Worm (Caenorhabditis elegans) whole organism, late embryonic: ENCODE measurements around the gene Y54F10AM.11.

Experiments used
- C08G9.2 ChIP-seq: sonication (generic microtip); optimal IDR thresholded peaks from 2 replicates; lab custom pipeline; 2016; ENCODE audit warnings: mild to moderate bottlenecking, missing genetic modification characterization, moderate library complexity, missing compliant biosample characterization
- F13H6.1 ChIP-seq: sonication (generic microtip); optimal IDR thresholded peaks from 2 replicates; lab custom pipeline; 2016; ENCODE audit warnings: missing genetic modification characterization, missing compliant biosample characterization
- K02D7.2 ChIP-seq: sonication (generic microtip); optimal IDR thresholded peaks from 2 replicates; lab custom pipeline; 2017; ENCODE audit warnings: mild to moderate bottlenecking, missing genetic modification characterization, missing compliant biosample characterization
- T23F11.4 ChIP-seq: fragments of 200-800 bp; sonication (Bioruptor generic); optimal IDR thresholded peaks from 2 replicates; lab custom pipeline; 2018; ENCODE audit warnings: mild to moderate bottlenecking, missing genetic modification characterization, missing compliant biosample characterization
- Y22D7AL.16 ChIP-seq: sonication (generic microtip); optimal IDR thresholded peaks from 2 replicates; lab custom pipeline; 2016; ENCODE audit warnings: missing genetic modification characterization, missing compliant biosample characterization
- ama-1 ChIP-seq: fragments of 150-350 bp; optimal IDR thresholded peaks from 2 replicates; lab custom pipeline; 2014
- ceh-2 ChIP-seq: sonication (generic microtip); optimal IDR thresholded peaks from 2 replicates; lab custom pipeline; 2016; ENCODE audit warnings: missing genotype, missing genetic modification characterization, missing compliant biosample characterization
- ceh-24 ChIP-seq: sonication (generic microtip); optimal IDR thresholded peaks from 2 replicates; lab custom pipeline; 2016; ENCODE audit warnings: mild to moderate bottlenecking, missing genetic modification characterization, missing compliant biosample characterization
- ceh-48 ChIP-seq: sonication (generic microtip); optimal IDR thresholded peaks from 2 replicates; lab custom pipeline; 2016; ENCODE audit warnings: missing genetic modification characterization, inconsistent platforms, missing compliant biosample characterization
- ceh-9 ChIP-seq: sonication (generic microtip); optimal IDR thresholded peaks from 2 replicates; lab custom pipeline; 2016; ENCODE audit warnings: mild to moderate bottlenecking, missing genetic modification characterization, inconsistent platforms, missing compliant biosample characterization
- dve-1 ChIP-seq: sonication (generic microtip); optimal IDR thresholded peaks from 2 replicates; lab custom pipeline; 2017; ENCODE audit warnings: antibody characterized with exemption, mild to moderate bottlenecking, missing genetic modification characterization, missing compliant biosample characterization
- elt-2 ChIP-seq: sonication (generic microtip); optimal IDR thresholded peaks from 2 replicates; lab custom pipeline; 2016; ENCODE audit warnings: missing genetic modification reagents, missing genetic modification characterization, missing compliant biosample characterization
- elt-4 ChIP-seq: sonication (generic microtip); optimal IDR thresholded peaks from 2 replicates; lab custom pipeline; 2016; ENCODE audit warnings: missing genetic modification characterization, missing compliant biosample characterization
- fax-1 ChIP-seq: sonication (generic microtip); optimal IDR thresholded peaks from 2 replicates; lab custom pipeline; 2016; ENCODE audit warnings: missing genotype, missing genetic modification characterization, missing compliant biosample characterization
- hlh-6 ChIP-seq: sonication (generic microtip); optimal IDR thresholded peaks from 2 replicates; lab custom pipeline; 2016; ENCODE audit warnings: missing genotype, missing genetic modification characterization, missing compliant biosample characterization
- hlh-8 ChIP-seq: sonication (generic microtip); optimal IDR thresholded peaks from 2 replicates; lab custom pipeline; 2016; ENCODE audit warnings: missing genotype, missing genetic modification characterization, missing compliant biosample characterization
- lin-11 ChIP-seq: fragments of 200-800 bp; sonication (Bioruptor generic); optimal IDR thresholded peaks from 2 replicates; lab custom pipeline; 2018; ENCODE audit warnings: mild to moderate bottlenecking, missing genetic modification characterization, missing compliant biosample characterization
- madf-2 ChIP-seq: sonication (generic microtip); optimal IDR thresholded peaks from 2 replicates; lab custom pipeline; 2017; ENCODE audit warnings: missing genetic modification characterization, missing compliant biosample characterization
- nfya-1 ChIP-seq: sonication (generic microtip); optimal IDR thresholded peaks from 2 replicates; lab custom pipeline; 2017; ENCODE audit warnings: missing genetic modification characterization, mild to moderate bottlenecking, missing compliant biosample characterization, antibody characterized with exemption, moderate library complexity
- nhr-11 ChIP-seq: fragments of 150-350 bp; optimal IDR thresholded peaks from 2 replicates; lab custom pipeline; 2014; ENCODE audit warnings: missing biosample characterization, missing genetic modification characterization
- nhr-232 ChIP-seq: sonication (generic microtip); optimal IDR thresholded peaks from 2 replicates; lab custom pipeline; 2016; ENCODE audit warnings: missing genetic modification characterization, missing compliant biosample characterization
- npax-4 ChIP-seq: sonication (generic microtip); optimal IDR thresholded peaks from 2 replicates; lab custom pipeline; 2016; ENCODE audit warnings: missing genetic modification characterization, missing compliant biosample characterization
- odd-2 ChIP-seq: sonication (generic microtip); optimal IDR thresholded peaks from 2 replicates; lab custom pipeline; 2017; ENCODE audit warnings: antibody characterized with exemption, mild to moderate bottlenecking, missing genetic modification characterization, missing compliant biosample characterization
- pha-2 ChIP-seq: sonication (generic microtip); optimal IDR thresholded peaks from 2 replicates; lab custom pipeline; 2017; ENCODE audit warnings: mild to moderate bottlenecking, missing genetic modification characterization, missing compliant biosample characterization
- rnt-1 ChIP-seq: sonication (generic microtip); optimal IDR thresholded peaks from 2 replicates; lab custom pipeline; 2016; ENCODE audit warnings: missing genetic modification characterization, missing compliant biosample characterization
- sdc-2 ChIP-seq: sonication (generic microtip); optimal IDR thresholded peaks from 2 replicates; lab custom pipeline; 2016; ENCODE audit warnings: missing genotype, missing genetic modification characterization, missing compliant biosample characterization
- syd-9 ChIP-seq: sonication (generic microtip); optimal IDR thresholded peaks from 2 replicates; lab custom pipeline; 2016; ENCODE audit warnings: mild to moderate bottlenecking, missing genetic modification characterization, moderate library complexity, missing compliant biosample characterization
- tbx-7 ChIP-seq: sonication (generic microtip); optimal IDR thresholded peaks from 2 replicates; lab custom pipeline; 2016; ENCODE audit warnings: missing genotype, missing genetic modification characterization, missing compliant biosample characterization
- ttx-3 ChIP-seq: sonication (generic microtip); optimal IDR thresholded peaks from 2 replicates; lab custom pipeline; 2016; ENCODE audit warnings: missing genetic modification reagents, missing genetic modification characterization, missing compliant biosample characterization
- unc-3 ChIP-seq, 2 experiments: fragments of 200-800 bp in 1 of 2; sonication (Bioruptor generic) in 1 of 2; sonication (generic microtip) in 1 of 2; conservative IDR thresholded peaks in 1 of 2; optimal IDR thresholded peaks in 1 of 2; 2 replicates each; pipeline versions ENCODE4 v1.3.6 to Lab custom; 2016 to 2022; ENCODE audit warnings: missing compliant biosample characterization in 2 of 2, missing genetic modification characterization in 2 of 2, missing genetic modification reagents in 1 of 2
- unc-42 ChIP-seq: sonication (generic microtip); optimal IDR thresholded peaks from 2 replicates; lab custom pipeline; 2016; ENCODE audit warnings: missing genotype, missing genetic modification characterization, missing compliant biosample characterization
- unc-55 ChIP-seq: sonication (generic microtip); optimal IDR thresholded peaks from 2 replicates; lab custom pipeline; 2017; ENCODE audit warnings: missing biosample characterization, missing genetic modification reagents, missing genetic modification characterization
- ztf-16 ChIP-seq: sonication (generic microtip); optimal IDR thresholded peaks from 2 replicates; lab custom pipeline; 2017; ENCODE audit warnings: missing genetic modification characterization, missing compliant biosample characterization

Gene Y54F10AM.11

DNA sequence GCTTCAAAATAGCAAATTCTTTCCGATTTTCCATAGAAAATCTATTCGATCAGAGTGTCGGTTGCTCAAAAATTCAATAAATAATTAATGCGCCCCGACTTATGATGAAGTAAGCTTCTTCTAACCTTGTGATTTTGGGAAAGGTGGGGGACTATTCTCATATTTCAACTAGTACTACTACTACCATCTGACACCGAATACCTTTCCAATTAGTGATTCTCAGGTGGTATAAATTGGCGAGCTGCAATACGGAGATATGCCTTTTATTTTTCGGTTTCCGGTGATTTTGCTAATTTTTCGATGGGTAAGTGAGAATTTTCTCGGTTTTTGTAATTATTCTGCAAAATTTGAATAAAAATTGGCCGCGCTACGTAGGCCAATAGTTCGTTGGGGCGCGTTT lies 2.4 kb downstream of the Y54F10AM.11 start, which contains the start of gene nhr-239:
nhr-239 (plus strand) TSS at position 301 of the 400 bp plus-strand sequence.
- no peak for TF ChIP-seq Y22D7AL.16 (tag; lab: Kevin White, UChicago)
- TF ChIP-seq nfya-1 (tag; lab: Kevin White, UChicago) = no peak
- no peak for TF ChIP-seq dve-1 (tag; lab: Kevin White, UChicago)
- TF ChIP-seq unc-55 = no peak
- no peak for TF ChIP-seq nhr-11 (tag; lab: Kevin White, UChicago)

DNA sequence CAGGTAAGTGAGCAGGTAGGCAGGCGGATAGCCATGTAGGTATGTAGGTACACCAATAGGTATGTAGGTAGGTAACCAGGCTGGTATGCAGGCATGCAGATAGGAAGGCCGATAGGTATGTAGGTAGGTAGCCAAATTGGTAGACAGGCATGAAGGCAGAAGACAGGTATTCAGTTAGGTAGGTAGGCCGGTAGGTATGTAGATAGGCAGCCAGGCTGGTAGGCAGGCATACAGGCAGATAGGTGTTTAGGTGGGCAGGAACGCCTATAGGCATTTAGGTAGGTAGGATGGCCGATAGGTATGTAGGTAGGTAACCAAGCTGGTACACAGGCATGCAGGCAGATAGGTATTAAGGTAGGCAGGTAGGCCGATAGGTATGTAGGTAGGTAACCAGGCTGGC lies 3.0 kb downstream of the Y54F10AM.11 start:
- TF ChIP-seq hlh-6 (tag; lab: Kevin White, UChicago) = peak; percentile 29
- TF ChIP-seq T23F11.4 (GFP tag; lab: Kevin White, UChicago) = no peak
- TF ChIP-seq sdc-2 (tag; lab: Kevin White, UChicago) = peak; percentile 29
- peak; percentile 22 for TF ChIP-seq elt-4 (tag; lab: Kevin White, UChicago)
- no peak for TF ChIP-seq nfya-1 (tag; lab: Kevin White, UChicago)
- no peak for TF ChIP-seq ztf-16 (tag; lab: Kevin White, UChicago)
- no peak for TF ChIP-seq F13H6.1 (tag; lab: Kevin White, UChicago)
- TF ChIP-seq C08G9.2 (tag; lab: Kevin White, UChicago) = peak; percentile 40
- TF ChIP-seq, all 69 proteins: peak for 4

DNA sequence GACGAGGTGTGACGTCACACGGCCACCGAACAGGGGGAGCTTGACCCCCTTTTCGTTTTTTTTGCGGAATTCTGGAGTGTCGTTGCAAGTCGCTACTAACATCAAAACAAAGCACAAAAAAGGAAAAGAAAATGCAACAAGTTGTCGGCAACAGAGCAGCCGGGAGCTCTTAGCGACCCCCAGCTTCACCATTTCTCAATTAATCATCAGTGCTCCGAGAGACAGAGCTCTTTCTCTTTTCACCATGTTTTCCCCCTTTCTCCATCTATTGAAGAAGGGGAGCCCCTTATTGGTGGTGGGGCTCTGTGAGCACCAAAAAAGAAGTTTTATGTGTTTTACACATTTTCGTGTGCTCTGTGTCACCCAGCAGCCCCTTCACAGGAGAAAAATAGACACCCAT lies 10.2 kb downstream of the Y54F10AM.11 start:
- TF ChIP-seq elt-4 (tag; lab: Kevin White, UChicago) (no peak), rnt-1 (tag; lab: Kevin White, UChicago) (no peak), K02D7.2 (no peak), Y22D7AL.16 (tag; lab: Kevin White, UChicago) (no peak), tbx-7 (tag; lab: Kevin White, UChicago) (no peak), ceh-48 (tag; lab: Kevin White, UChicago) (no peak), nhr-232 (tag; lab: Kevin White, UChicago) (no peak), pha-2 (no peak), T23F11.4 (GFP tag; lab: Kevin White, UChicago) (no peak), unc-3 (GFP tag; conservative IDR thresholded peaks at IDR 0.05; lab: Robert Waterston, UW) (no peak), unc-3 (tag; optimal IDR thresholded peaks at IDR 0.05; lab: Kevin White, UChicago) (no peak), npax-4 (tag; lab: Kevin White, UChicago) (no peak), dve-1 (tag; lab: Kevin White, UChicago) (no peak), hlh-8 (tag; lab: Kevin White, UChicago) (no peak), ceh-24 (tag; lab: Kevin White, UChicago) (no peak), ceh-9 (no peak), ceh-2 (tag; lab: Kevin White, UChicago) (no peak), syd-9 (tag; lab: Kevin White, UChicago) (no peak), madf-2 (tag; lab: Kevin White, UChicago) (no peak), fax-1 (tag; lab: Kevin White, UChicago) (no peak)

DNA sequence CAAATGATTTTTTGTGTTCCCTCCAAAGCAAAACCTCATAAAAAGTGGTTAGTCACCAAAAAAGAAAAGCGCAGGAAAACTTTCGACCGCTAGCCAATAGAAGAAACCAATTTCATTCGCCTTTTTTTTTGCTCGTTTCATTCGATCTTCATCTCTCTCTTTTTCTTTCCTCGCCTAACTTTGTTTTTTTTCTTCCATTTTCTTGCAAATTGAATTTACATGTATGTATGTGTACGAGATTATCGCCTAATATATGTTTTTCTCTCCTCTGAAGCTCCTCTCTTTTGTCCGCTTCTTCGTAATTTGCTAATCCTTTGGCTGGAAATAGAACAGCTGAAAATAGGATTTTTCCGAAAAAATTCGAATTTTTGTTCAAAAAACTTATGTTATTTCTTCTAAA lies 11.4 kb downstream of the Y54F10AM.11 start:
- TF ChIP-seq unc-42 (peak; percentile 94), ceh-9 (no peak), ttx-3 (tag; lab: Kevin White, UChicago) (no peak), elt-2 (tag; lab: Kevin White, UChicago) (no peak), hlh-8 (tag; lab: Kevin White, UChicago) (no peak), lin-11 (tag; lab: Kevin White, UChicago) (no peak)
- TF ChIP-seq, all 69 proteins: peak for 1

DNA sequence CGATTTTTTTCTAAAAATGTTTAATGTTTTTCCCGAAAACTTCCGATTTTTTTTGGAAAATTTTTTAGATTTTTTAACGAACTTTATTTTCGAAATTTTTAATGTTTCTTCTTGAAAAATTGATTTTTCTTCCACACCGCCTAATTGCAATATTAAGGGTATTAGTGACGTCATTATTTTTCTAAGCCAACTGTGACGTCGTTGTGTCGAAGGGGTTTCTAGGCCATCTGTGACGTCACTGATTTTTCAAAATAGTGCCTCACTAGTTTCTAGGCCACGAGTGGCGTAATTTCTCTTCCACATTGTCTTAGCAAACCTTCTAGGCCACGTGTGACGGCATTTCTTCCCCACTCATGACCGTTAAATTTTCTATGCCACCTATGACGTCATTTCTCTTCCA lies 11.8 kb downstream of the Y54F10AM.11 start:
- TF ChIP-seq nhr-11 (tag; lab: Kevin White, UChicago) (no peak), F13H6.1 (tag; lab: Kevin White, UChicago) (no peak), ama-1 (lab: Kevin White, UChicago) (no peak), rnt-1 (tag; lab: Kevin White, UChicago) (no peak), odd-2 (tag; lab: Kevin White, UChicago) (no peak), ceh-48 (tag; lab: Kevin White, UChicago) (no peak)
